Worm (Caenorhabditis elegans): ENCODE measurements around the gene aat-7.

Gene aat-7

ce11 chrII:1386478-1386877 is at the start of gene aat-7:
Gene aat-7, plus strand, starts transcription at chrII:1386870.
- no peak for TF ChIP-seq him-1 (tag; optimal IDR thresholded peaks at IDR 0.05)
- TF ChIP-seq dao-5 (tag; optimal IDR thresholded peaks at IDR 0.05): no peak
- TF ChIP-seq W03F9.2 (tag; optimal IDR thresholded peaks at IDR 0.05): no peak

- TF ChIP-seq dao-5 (tag; optimal IDR thresholded peaks at IDR 0.05) (no peak), him-1 (tag; optimal IDR thresholded peaks at IDR 0.05) (peak; percentile 19)
These were observed 48.5 kb upstream of the aat-7 start for ce11 chrII:1338196-1338595.

- TF ChIP-seq him-1 (tag; optimal IDR thresholded peaks at IDR 0.05): no peak
- TF ChIP-seq W03F9.2 (tag; optimal IDR thresholded peaks at IDR 0.05): no peak
- TF ChIP-seq dao-5 (tag; optimal IDR thresholded peaks at IDR 0.05): no peak
These were observed 46.6 kb upstream of the aat-7 start for ce11 chrII:1340049-1340448.

ce11 chrII:1341416-1341815 is 45.3 kb upstream of the aat-7 start:
- TF ChIP-seq him-1 (tag; optimal IDR thresholded peaks at IDR 0.05) (peak; percentile 15), W03F9.2 (tag; optimal IDR thresholded peaks at IDR 0.05) (no peak)

ce11 chrII:1343748-1344147 is 42.9 kb upstream of the aat-7 start:
- no peak for TF ChIP-seq W03F9.2 (tag; optimal IDR thresholded peaks at IDR 0.05)
- no peak for TF ChIP-seq dao-5 (tag; optimal IDR thresholded peaks at IDR 0.05)
- no peak for TF ChIP-seq him-1 (tag; optimal IDR thresholded peaks at IDR 0.05)

ce11 chrII:1344524-1345119 is 42.0 kb upstream of the aat-7 start:
- TF ChIP-seq W03F9.2 (tag; optimal IDR thresholded peaks at IDR 0.05): no peak
- TF ChIP-seq him-1 (tag; optimal IDR thresholded peaks at IDR 0.05): peak; percentile 35

ce11 chrII:1355480-1355879 is 31.2 kb upstream of the aat-7 start, which contains the start of gene C13A10.1:
Gene C13A10.1, minus strand, starts transcription at chrII:1355649.
- TF ChIP-seq W03F9.2 (tag; optimal IDR thresholded peaks at IDR 0.05) (no peak), dao-5 (tag; optimal IDR thresholded peaks at IDR 0.05) (no peak), him-1 (tag; optimal IDR thresholded peaks at IDR 0.05) (no peak)

ce11 chrII:1357262-1357661 is 29.4 kb upstream of the aat-7 start:
- TF ChIP-seq W03F9.2 (tag; optimal IDR thresholded peaks at IDR 0.05): no peak
- TF ChIP-seq him-1 (tag; optimal IDR thresholded peaks at IDR 0.05): no peak
- TF ChIP-seq dao-5 (tag; optimal IDR thresholded peaks at IDR 0.05): no peak

ce11 chrII:1357905-1358304 is 28.8 kb upstream of the aat-7 start, which contains the start of gene C13A10.2:
Gene C13A10.2, minus strand, starts transcription at chrII:1358005.
- TF ChIP-seq dao-5 (tag; optimal IDR thresholded peaks at IDR 0.05): no peak
- TF ChIP-seq him-1 (tag; optimal IDR thresholded peaks at IDR 0.05): no peak
- TF ChIP-seq W03F9.2 (tag; optimal IDR thresholded peaks at IDR 0.05): no peak

- TF ChIP-seq him-1 (tag; optimal IDR thresholded peaks at IDR 0.05) (no peak), W03F9.2 (tag; optimal IDR thresholded peaks at IDR 0.05) (no peak), dao-5 (tag; optimal IDR thresholded peaks at IDR 0.05) (no peak)
These were observed 26.4 kb upstream of the aat-7 start for ce11 chrII:1360257-1360656.

- TF ChIP-seq W03F9.2 (tag; optimal IDR thresholded peaks at IDR 0.05): no peak
- TF ChIP-seq him-1 (tag; optimal IDR thresholded peaks at IDR 0.05): no peak
- TF ChIP-seq dao-5 (tag; optimal IDR thresholded peaks at IDR 0.05): no peak
These were observed 24.2 kb upstream of the aat-7 start for ce11 chrII:1362423-1362822.

ce11 chrII:1365985-1366384 is 20.7 kb upstream of the aat-7 start:
- TF ChIP-seq dao-5 (tag; optimal IDR thresholded peaks at IDR 0.05): no peak
- no peak for TF ChIP-seq W03F9.2 (tag; optimal IDR thresholded peaks at IDR 0.05)
- no peak for TF ChIP-seq him-1 (tag; optimal IDR thresholded peaks at IDR 0.05)

- TF ChIP-seq dao-5 (tag; optimal IDR thresholded peaks at IDR 0.05): no peak
- TF ChIP-seq him-1 (tag; optimal IDR thresholded peaks at IDR 0.05): no peak
- TF ChIP-seq W03F9.2 (tag; optimal IDR thresholded peaks at IDR 0.05): no peak
These were observed 17.9 kb upstream of the aat-7 start for ce11 chrII:1368756-1369155.

ce11 chrII:1369322-1369721 is 17.3 kb upstream of the aat-7 start:
- TF ChIP-seq W03F9.2 (tag; optimal IDR thresholded peaks at IDR 0.05) (no peak), dao-5 (tag; optimal IDR thresholded peaks at IDR 0.05) (no peak), him-1 (tag; optimal IDR thresholded peaks at IDR 0.05) (no peak)

- TF ChIP-seq dao-5 (tag; optimal IDR thresholded peaks at IDR 0.05) (no peak), him-1 (tag; optimal IDR thresholded peaks at IDR 0.05) (no peak), W03F9.2 (tag; optimal IDR thresholded peaks at IDR 0.05) (no peak)
These were observed 15.1 kb upstream of the aat-7 start for ce11 chrII:1371533-1371932.
